Worm (Caenorhabditis elegans): ENCODE data around the gene C06G3.8.

- no peak for TF ChIP-seq elt-2 (tag; optimal IDR thresholded peaks at IDR 0.05)
- TF ChIP-seq mdl-1 (tag; optimal IDR thresholded peaks at IDR 0.05) = no peak
- TF ChIP-seq R02D3.7 (tag; optimal IDR thresholded peaks at IDR 0.05) = no peak
- TF ChIP-seq aly-2 (tag; optimal IDR thresholded peaks at IDR 0.05) = no peak
- TF ChIP-seq ztf-4 (tag; optimal IDR thresholded peaks at IDR 0.05) = no peak
- TF ChIP-seq lin-39 (tag; optimal IDR thresholded peaks at IDR 0.05) = no peak
Measured at ce11 chrIV:7022227-7022626, 10.1 kb downstream of the C06G3.8 start.

All from whole organism, L3 larva.